Worm (Caenorhabditis elegans) whole organism, early embryonic: ENCODE results near the gene rab-37.

Source experiments
- ama-1 ChIP-seq: fragments of 150-350 bp; optimal IDR thresholded peaks from 2 replicates; lab custom pipeline; 2014
- ets-7 ChIP-seq: sonication (generic microtip); optimal IDR thresholded peaks from 2 replicates; lab custom pipeline; 2016; ENCODE audit warnings: missing genotype, missing genetic modification characterization, missing compliant biosample characterization
- flt-1 ChIP-seq: fragments of 200-800 bp; sonication (Bioruptor generic); IDR thresholded peaks from 2 replicates; pipeline ENCODE4 v1.3.6; 2022; ENCODE audit warnings: missing genetic modification characterization, missing compliant biosample characterization
- tra-4 ChIP-seq: sonication (generic microtip); optimal IDR thresholded peaks from 2 replicates; lab custom pipeline; 2017; ENCODE audit warnings: missing genetic modification characterization, missing compliant biosample characterization

DNA sequence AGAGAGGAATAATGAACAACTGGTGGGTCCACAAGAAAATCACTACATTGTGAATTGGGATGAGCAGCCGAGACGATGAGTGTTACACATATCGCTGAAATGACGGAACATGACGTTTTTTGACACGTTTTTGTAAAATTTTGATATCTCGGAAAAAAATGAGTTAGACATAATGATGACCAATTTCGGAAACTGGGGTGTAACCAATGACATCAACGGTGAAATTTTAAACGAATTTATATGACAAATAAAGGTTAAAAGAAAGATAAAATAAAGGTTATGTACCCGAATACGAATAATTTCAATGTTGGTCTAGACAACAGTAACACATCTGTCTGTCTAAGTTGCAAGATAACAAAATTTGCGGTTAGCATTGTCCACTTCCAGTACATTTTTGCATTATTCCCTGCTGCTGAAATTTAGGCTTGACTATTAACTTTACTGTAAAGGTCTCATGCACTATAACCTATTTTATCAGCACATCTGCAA, 43.7 kb upstream of the rab-37 start, which contains the start of the genes twk-28 and ets-9:
- TF ChIP-seq ama-1 (lab: Kevin White, UChicago): no peak
- no peak for TF ChIP-seq flt-1 (GFP tag; lab: Robert Waterston, UW)
- TF ChIP-seq tra-4: no peak
- no peak for TF ChIP-seq ets-7 (tag; lab: Kevin White, UChicago)
